Worm (Caenorhabditis elegans) whole organism, dauer: ENCODE results near the gene srg-67.
"Not testable (repeated sequence)": the region's sequence is repeated elsewhere in the genome, so short reads cannot be mapped to it uniquely, and the experiment has no call there.

Experiments used
- unc-62 ChIP-seq: sonication (generic microtip); optimal IDR thresholded peaks from 2 replicates; lab custom pipeline; 2017; ENCODE audit warnings: missing biosample characterization, missing genetic modification reagents, missing genetic modification characterization

Gene srg-67

ce11 chrV:5468489-5468888 is 5.7 kb upstream of the srg-67 start, which contains the start of gene ZC317.6:
TSS of gene ZC317.6 (minus strand) at chrV:5468589.
- not testable (repeated sequence) for TF ChIP-seq unc-62 (GFP tag; lab: Kevin White, UChicago)

- TF ChIP-seq unc-62 (GFP tag; lab: Kevin White, UChicago): no peak
Observed at ce11 chrV:5465335-5465734, 2.5 kb upstream of the srg-67 start, which contains the start of gene srg-68. TSS of gene srg-68 (minus strand) at chrV:5465435.

ce11 chrV:5459806-5460205 is 3.0 kb downstream of the srg-67 start, which contains the start of gene ZC317.2:
TSS of gene ZC317.2 (plus strand) at chrV:5460106.
- TF ChIP-seq unc-62 (GFP tag; lab: Kevin White, UChicago): no peak

- TF ChIP-seq unc-62 (GFP tag; lab: Kevin White, UChicago): no peak
Observed at ce11 chrV:5454955-5455354, 7.8 kb downstream of the srg-67 start.

- no peak for TF ChIP-seq unc-62 (GFP tag; lab: Kevin White, UChicago)
Observed at ce11 chrV:5453615-5454014, 9.2 kb downstream of the srg-67 start, which contains the start of gene glc-3. TSS of gene glc-3 (minus strand) at chrV:5453715.

- TF ChIP-seq unc-62 (GFP tag; lab: Kevin White, UChicago): no peak
Observed at ce11 chrV:5450742-5451141, 12.1 kb downstream of the srg-67 start.

ce11 chrV:5447057-5447456 is 15.7 kb downstream of the srg-67 start:
- no peak for TF ChIP-seq unc-62 (GFP tag; lab: Kevin White, UChicago)

- no peak for TF ChIP-seq unc-62 (GFP tag; lab: Kevin White, UChicago)
Observed at ce11 chrV:5445839-5446238, 17.0 kb downstream of the srg-67 start, which contains the start of gene F08F3.1. TSS of gene F08F3.1 (plus strand) at chrV:5446139.

ce11 chrV:5444037-5444436 is 18.8 kb downstream of the srg-67 start:
- no peak for TF ChIP-seq unc-62 (GFP tag; lab: Kevin White, UChicago)

- no peak for TF ChIP-seq unc-62 (GFP tag; lab: Kevin White, UChicago)
Observed at ce11 chrV:5442366-5442765, 20.4 kb downstream of the srg-67 start.

ce11 chrV:5439068-5439467 is 23.7 kb downstream of the srg-67 start, which contains the start of gene snpc-1.3:
TSS of gene snpc-1.3 (minus strand) at chrV:5439168.
- no peak for TF ChIP-seq unc-62 (GFP tag; lab: Kevin White, UChicago)

ce11 chrV:5433020-5433419 is 29.8 kb downstream of the srg-67 start, which contains the start of gene acl-6:
TSS of gene acl-6 (plus strand) at chrV:5433386.
- no peak for TF ChIP-seq unc-62 (GFP tag; lab: Kevin White, UChicago)

ce11 chrV:5432499-5432898 is 30.3 kb downstream of the srg-67 start, which contains the start of gene F08F3.8:
TSS of gene F08F3.8 (minus strand) at chrV:5432599.
- no peak for TF ChIP-seq unc-62 (GFP tag; lab: Kevin White, UChicago)

ce11 chrV:5427860-5428259 is 34.9 kb downstream of the srg-67 start, which contains the start of gene rhr-1:
TSS of gene rhr-1 (plus strand) at chrV:5428160.
- no peak for TF ChIP-seq unc-62 (GFP tag; lab: Kevin White, UChicago)

- no peak for TF ChIP-seq unc-62 (GFP tag; lab: Kevin White, UChicago)
Observed at ce11 chrV:5426337-5426736, 36.5 kb downstream of the srg-67 start.

- no peak for TF ChIP-seq unc-62 (GFP tag; lab: Kevin White, UChicago)
Observed at ce11 chrV:5425008-5425407, 37.8 kb downstream of the srg-67 start.

- no peak for TF ChIP-seq unc-62 (GFP tag; lab: Kevin White, UChicago)
Observed at ce11 chrV:5423120-5423519, 39.7 kb downstream of the srg-67 start, which contains the start of gene cyp-14A5. TSS of gene cyp-14A5 (minus strand) at chrV:5423282.
